Worm (Caenorhabditis elegans) whole organism, midembryonic: ENCODE results near the gene C30H6.9.

Source experiments
- cog-1 ChIP-seq: sonication (generic microtip); optimal IDR thresholded peaks from 2 replicates; lab custom pipeline; 2016; ENCODE audit warnings: missing genetic modification characterization, missing compliant biosample characterization
- flt-1 ChIP-seq: fragments of 200-800 bp; sonication (Bioruptor generic); IDR thresholded peaks from 2 replicates; pipeline ENCODE4 v1.3.6; 2022; ENCODE audit warnings: missing genetic modification characterization, missing compliant biosample characterization
- ztf-23 ChIP-seq: fragments of 200-800 bp; sonication (Bioruptor generic); IDR thresholded peaks from 2 replicates; pipeline ENCODE4 v1.3.6; 2022; ENCODE audit warnings: missing genetic modification reagents, missing genetic modification characterization, missing compliant biosample characterization

C30H6.9 gene

DNA sequence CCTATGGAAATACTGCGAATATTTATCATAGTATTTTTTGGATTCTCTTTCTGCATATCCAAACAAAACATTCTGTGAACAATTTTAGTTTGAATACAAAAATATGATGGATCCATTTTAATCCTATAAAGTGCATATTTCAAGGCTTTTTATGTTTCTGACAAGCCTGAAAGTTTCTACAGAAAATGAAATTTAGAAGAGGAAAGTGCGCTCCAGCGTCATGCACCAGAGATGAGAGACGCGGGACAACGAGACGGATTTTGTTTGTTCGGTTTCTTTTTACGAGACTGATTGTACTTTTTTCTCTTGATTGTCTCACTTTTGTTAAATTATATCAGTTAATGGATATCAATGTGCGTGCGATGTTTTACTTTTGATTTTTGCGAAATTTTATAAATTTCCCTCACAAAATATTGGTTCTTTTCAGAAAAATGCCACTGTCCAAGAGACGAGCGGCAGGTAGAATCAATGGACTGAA, 48.8 kb downstream of the C30H6.9 start, which contains the start of gene C49C3.6:
Gene C49C3.6, plus strand, starts transcription at position 428 of the 478 bp plus-strand sequence.
- TF ChIP-seq cog-1 (tag; lab: Kevin White, UChicago) (no peak), flt-1 (GFP tag; lab: Robert Waterston, UW) (no peak), ztf-23 (GFP tag; lab: Robert Waterston, UW) (no peak)
